Worm (Caenorhabditis elegans) whole organism, young adult: ENCODE data around the gene F45E10.2.

Experiments used
- F33H1.4 ChIP-seq: fragments of 200-800 bp; sonication (Bioruptor generic); IDR thresholded peaks from 2 replicates; pipeline ENCODE4 v1.3.6; 2022; ENCODE audit warnings: missing genetic modification reagents, missing genetic modification characterization, missing compliant biosample characterization
- F39B2.1 ChIP-seq: fragments of 200-800 bp; sonication (Bioruptor generic); IDR thresholded peaks from 2 replicates; pipeline ENCODE4 v1.3.6; 2022; ENCODE audit warnings: missing genetic modification reagents, missing genetic modification characterization, missing compliant biosample characterization
- dox-1 ChIP-seq: fragments of 200-800 bp; sonication (Bioruptor generic); IDR thresholded peaks from 2 replicates; pipeline ENCODE4 v1.3.6; 2022; ENCODE audit warnings: missing genetic modification reagents, missing genetic modification characterization, missing compliant biosample characterization
- egl-44 ChIP-seq: fragments of 200-800 bp; sonication (Bioruptor generic); IDR thresholded peaks from 2 replicates; pipeline ENCODE4 v1.3.6; 2022; ENCODE audit warnings: missing genetic modification reagents, missing genetic modification characterization, missing compliant biosample characterization
- sea-2 ChIP-seq: fragments of 200-800 bp; sonication (Bioruptor generic); IDR thresholded peaks from 2 replicates; pipeline ENCODE4 v1.3.6; 2022; ENCODE audit warnings: missing genetic modification characterization, missing compliant biosample characterization

DNA sequence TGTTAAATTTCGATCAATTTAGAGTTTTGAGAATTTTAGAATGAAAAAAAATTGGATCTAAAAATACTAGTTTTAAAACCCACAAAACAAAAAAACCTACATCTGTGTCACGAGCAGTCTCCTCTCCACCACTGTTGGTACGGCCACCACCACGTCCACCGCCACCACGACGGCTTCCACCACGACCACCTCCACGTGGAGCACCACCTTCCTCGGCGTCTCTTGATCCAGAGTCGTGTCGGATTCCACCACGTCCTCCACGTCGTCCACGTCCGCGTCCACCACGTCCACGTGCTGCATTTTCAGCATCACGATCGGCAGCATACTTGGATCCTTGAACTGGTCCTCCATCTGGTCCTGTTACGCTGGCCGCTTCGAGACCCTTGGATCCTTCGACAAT is 15.0 kb downstream of the F45E10.2 start:
- TF ChIP-seq dox-1 (GFP tag; lab: Robert Waterston, UW) = no peak
- TF ChIP-seq F39B2.1 (GFP tag; lab: Robert Waterston, UW) = no peak
- TF ChIP-seq egl-44 (GFP tag; lab: Robert Waterston, UW) = no peak
- no peak for TF ChIP-seq F33H1.4
- TF ChIP-seq sea-2 (GFP tag; lab: Robert Waterston, UW) = no peak
